Fruit fly (Drosophila melanogaster) whole organism, embryonic: Measurements from ENCODE around the gene Jhbp12.
A peak's percentile ranks its signal among the peaks of the same experiment; 100 is the strongest.

Experiments
- CG12391 ChIP-seq: fragments of 200-800 bp; sonication (Bioruptor generic); optimal IDR thresholded peaks from 3 replicates; lab custom pipeline; 2018; ENCODE audit warnings: missing biosample characterization, mild to moderate bottlenecking, missing genetic modification characterization, moderate library complexity
- CG15479 ChIP-seq: fragments of 200-800 bp; sonication (Bioruptor generic); optimal IDR thresholded peaks from 3 replicates; lab custom pipeline; 2019; ENCODE audit warnings: missing biosample characterization, mild to moderate bottlenecking, missing genetic modification characterization, moderate library complexity
- CG16779 ChIP-seq: fragments of 200-800 bp; sonication (Bioruptor generic); IDR thresholded peaks from 2 replicates; pipeline ENCODE4 v1.3.6; 2022; ENCODE audit warnings: missing biosample characterization, missing genetic modification characterization
- CG16815 ChIP-seq: fragments of 200-800 bp; sonication (Bioruptor generic); optimal IDR thresholded peaks from 3 replicates; lab custom pipeline; 2017; ENCODE audit warnings: missing biosample characterization, mild to moderate bottlenecking, missing genetic modification characterization
- CG30020 ChIP-seq: fragments of 200-800 bp; optimal IDR thresholded peaks from 2 replicates; lab custom pipeline; 2019; ENCODE audit warnings: missing biosample characterization, mild to moderate bottlenecking, missing genetic modification characterization, moderate library complexity
- CG30403 ChIP-seq: fragments of 200-800 bp; sonication (Bioruptor generic); optimal IDR thresholded peaks from 3 replicates; lab custom pipeline; 2016; ENCODE audit warnings: missing biosample characterization, missing genetic modification characterization
- CG3065 ChIP-seq: fragments of 200-800 bp; sonication (Bioruptor generic); optimal IDR thresholded peaks from 2 replicates; lab custom pipeline; 2016; ENCODE audit warnings: missing biosample characterization, missing genetic modification characterization
- CG33557 ChIP-seq: fragments of 200-800 bp; sonication (Bioruptor generic); optimal IDR thresholded peaks from 2 replicates; lab custom pipeline; 2019; ENCODE audit warnings: missing biosample characterization, mild to moderate bottlenecking, missing genetic modification characterization, moderate library complexity
- CG3407 ChIP-seq: fragments of 200-800 bp; sonication (Bioruptor generic); optimal IDR thresholded peaks from 2 replicates; lab custom pipeline; 2018; ENCODE audit warnings: missing biosample characterization, mild to moderate bottlenecking, missing genetic modification characterization
- CG3847 ChIP-seq: fragments of 200-800 bp; sonication (Bioruptor generic); IDR thresholded peaks from 2 replicates; pipeline ENCODE4 v1.3.6; 2022; ENCODE audit warnings: missing biosample characterization, missing genetic modification characterization
- CG3995 ChIP-seq: fragments of 200-800 bp; sonication (Bioruptor generic); optimal IDR thresholded peaks from 3 replicates; lab custom pipeline; 2016; ENCODE audit warnings: missing biosample characterization, missing genetic modification characterization
- CG4820 ChIP-seq: fragments of 200-800 bp; sonication (Bioruptor generic); optimal IDR thresholded peaks from 3 replicates; lab custom pipeline; 2016; ENCODE audit warnings: missing biosample characterization, missing genetic modification characterization
- CG4854 ChIP-seq: fragments of 200-800 bp; sonication (Bioruptor generic); optimal IDR thresholded peaks from 2 replicates; lab custom pipeline; 2016; ENCODE audit warnings: missing biosample characterization, missing genetic modification characterization, inconsistent platforms
- CG6654 ChIP-seq: fragments of 200-800 bp; sonication (Bioruptor generic); optimal IDR thresholded peaks from 2 replicates; lab custom pipeline; 2017; ENCODE audit warnings: missing biosample characterization, mild to moderate bottlenecking, missing genetic modification characterization
- CG6813 ChIP-seq: fragments of 200-800 bp; sonication (Bioruptor generic); optimal IDR thresholded peaks from 2 replicates; lab custom pipeline; 2017; ENCODE audit warnings: missing biosample characterization, missing genetic modification characterization, mild to moderate bottlenecking, moderate library complexity, missing genetic modification reagents
- CG7987 ChIP-seq: fragments of 200-800 bp; sonication (Bioruptor generic); optimal IDR thresholded peaks from 2 replicates; lab custom pipeline; 2018; ENCODE audit warnings: missing biosample characterization, mild to moderate bottlenecking, missing genetic modification characterization, moderate library complexity
- HLH4C ChIP-seq: fragments of 200-800 bp; sonication (Bioruptor generic); IDR thresholded peaks from 3 replicates; pipeline ENCODE4 v1.3.6; 2022; ENCODE audit warnings: missing biosample characterization, missing genetic modification characterization; ENCODE audit not compliant: partially characterized antibody
- Hand ChIP-seq: fragments of 200-800 bp; sonication (Bioruptor generic); optimal IDR thresholded peaks from 2 replicates; lab custom pipeline; 2017; ENCODE audit warnings: mild to moderate bottlenecking, missing biosample characterization, missing genetic modification reagents, missing genetic modification characterization
- Hmr ChIP-seq: fragments of 200-800 bp; sonication (Bioruptor generic); optimal IDR thresholded peaks from 3 replicates; lab custom pipeline; 2017; ENCODE audit warnings: mild to moderate bottlenecking, missing biosample characterization, missing genetic modification reagents, missing genetic modification characterization
- NC2β ChIP-seq: fragments of 200-800 bp; sonication (Bioruptor generic); optimal IDR thresholded peaks from 2 replicates; lab custom pipeline; 2016; ENCODE audit warnings: missing biosample characterization, missing genetic modification characterization
- Oaz ChIP-seq: fragments of 200-800 bp; sonication (Bioruptor generic); IDR thresholded peaks from 2 replicates; pipeline ENCODE4 v1.3.6; 2022; ENCODE audit warnings: missing biosample characterization, missing genetic modification characterization
- Side ChIP-seq: fragments of 200-800 bp; sonication (Bioruptor generic); optimal IDR thresholded peaks from 2 replicates; lab custom pipeline; 2016; ENCODE audit warnings: missing biosample characterization, missing genetic modification characterization
- Sin3A ChIP-seq: fragments of >200 bp; optimal IDR thresholded peaks from 2 replicates; lab custom pipeline; 2018
- Ssrp ChIP-seq: fragments of 200-800 bp; sonication (Bioruptor generic); optimal IDR thresholded peaks from 2 replicates; lab custom pipeline; 2018; ENCODE audit warnings: missing biosample characterization, mild to moderate bottlenecking, missing genetic modification characterization, moderate library complexity
- Trl ChIP-seq, 3 experiments: fragments of >200 bp in 2 of 3; fragments of 200-800 bp in 1 of 3; sonication (Bioruptor generic) in 1 of 3; optimal IDR thresholded peaks; 2 replicates in 1 of 3; 3 replicates in 2 of 3; lab custom pipeline; 2016 to 2017; ENCODE audit warnings: missing biosample characterization in 1 of 3, missing genetic modification characterization in 1 of 3
- crol ChIP-seq: fragments of 200-800 bp; sonication (Bioruptor generic); IDR thresholded peaks from 2 replicates; pipeline ENCODE4 v1.3.6; 2022; ENCODE audit warnings: missing biosample characterization, missing genetic modification characterization
- cwo ChIP-seq: fragments of 200-800 bp; sonication (Bioruptor generic); optimal IDR thresholded peaks from 3 replicates; lab custom pipeline; 2017; ENCODE audit warnings: missing biosample characterization, missing genetic modification characterization, mild to moderate bottlenecking, moderate library complexity, missing genetic modification reagents
- dysf ChIP-seq: fragments of 200-800 bp; sonication (Bioruptor generic); IDR thresholded peaks from 3 replicates; pipeline ENCODE4 v1.3.6; 2022; ENCODE audit warnings: missing biosample characterization, missing genetic modification characterization
- fd102C ChIP-seq: fragments of 200-800 bp; sonication (Bioruptor generic); optimal IDR thresholded peaks from 2 replicates; lab custom pipeline; 2018; ENCODE audit warnings: missing biosample characterization, mild to moderate bottlenecking, missing genetic modification characterization, moderate library complexity
- ham ChIP-seq: fragments of 200-800 bp; sonication (Bioruptor generic); IDR thresholded peaks from 2 replicates; pipeline ENCODE4 v1.3.6; 2022; ENCODE audit warnings: missing biosample characterization, missing genetic modification characterization
- hbn ChIP-seq: fragments of 200-800 bp; sonication (Bioruptor generic); IDR thresholded peaks from 2 replicates; pipeline ENCODE4 v1.3.6; 2022; ENCODE audit warnings: missing biosample characterization, missing genetic modification characterization; ENCODE audit not compliant: partially characterized antibody
- inv ChIP-seq: fragments of 200-800 bp; sonication (Bioruptor generic); IDR thresholded peaks from 2 replicates; pipeline ENCODE4 v1.3.6; 2022; ENCODE audit warnings: missing biosample characterization, missing genetic modification characterization; ENCODE audit not compliant: partially characterized antibody
- lilli ChIP-seq: fragments of 200-800 bp; sonication (Bioruptor generic); optimal IDR thresholded peaks from 3 replicates; lab custom pipeline; 2016; ENCODE audit warnings: missing biosample characterization, missing genetic modification characterization
- maf-S ChIP-seq: fragments of 200-800 bp; sonication (Bioruptor generic); optimal IDR thresholded peaks from 2 replicates; lab custom pipeline; 2016; ENCODE audit warnings: missing biosample characterization, missing genetic modification characterization
- odd ChIP-seq: fragments of 200-800 bp; sonication (Bioruptor generic); optimal IDR thresholded peaks from 2 replicates; lab custom pipeline; 2017; ENCODE audit warnings: missing biosample characterization, mild to moderate bottlenecking, missing genetic modification characterization
- onecut ChIP-seq: fragments of 200-800 bp; sonication (Bioruptor generic); IDR thresholded peaks from 2 replicates; pipeline ENCODE4 v1.3.6; 2022; ENCODE audit warnings: missing biosample characterization, missing genetic modification characterization
- org-1 ChIP-seq: fragments of 200-800 bp; sonication (Bioruptor generic); optimal IDR thresholded peaks from 2 replicates; lab custom pipeline; 2017; ENCODE audit warnings: missing biosample characterization, missing genetic modification characterization
- pita ChIP-seq: fragments of 200-800 bp; sonication (Bioruptor generic); optimal IDR thresholded peaks from 2 replicates; lab custom pipeline; 2017; ENCODE audit warnings: missing biosample characterization, mild to moderate bottlenecking, missing genetic modification characterization
- repo ChIP-seq: fragments of 200-800 bp; sonication (Bioruptor generic); optimal IDR thresholded peaks from 2 replicates; lab custom pipeline; 2016; ENCODE audit warnings: missing biosample characterization, missing genetic modification characterization
- rib ChIP-seq: fragments of 200-800 bp; sonication (Bioruptor generic); IDR thresholded peaks from 2 replicates; pipeline ENCODE4 v1.3.6; 2022; ENCODE audit warnings: missing biosample characterization, missing genetic modification characterization
- row ChIP-seq: fragments of 200-800 bp; sonication (Bioruptor generic); IDR thresholded peaks from 3 replicates; pipeline ENCODE4 v1.3.6; 2022; ENCODE audit warnings: missing biosample characterization, missing genetic modification characterization
- stc ChIP-seq: fragments of 200-800 bp; sonication (Bioruptor generic); IDR thresholded peaks from 2 replicates; pipeline ENCODE4 v1.3.6; 2022; ENCODE audit warnings: missing biosample characterization, missing genetic modification characterization
- tin ChIP-seq: fragments of 200-800 bp; sonication (Bioruptor generic); optimal IDR thresholded peaks from 3 replicates; lab custom pipeline; 2016; ENCODE audit warnings: missing biosample characterization, missing genetic modification characterization
- tio ChIP-seq: fragments of 200-800 bp; sonication (Bioruptor generic); optimal IDR thresholded peaks from 2 replicates; lab custom pipeline; 2017; ENCODE audit warnings: missing biosample characterization, missing genetic modification characterization, inconsistent platforms
- trh ChIP-seq: fragments of 200-800 bp; sonication (Bioruptor generic); optimal IDR thresholded peaks from 2 replicates; lab custom pipeline; 2016; ENCODE audit warnings: missing biosample characterization, missing genetic modification characterization
- vnd ChIP-seq: fragments of 200-800 bp; sonication (Bioruptor generic); IDR thresholded peaks from 3 replicates; pipeline ENCODE4 v1.3.6; 2022; ENCODE audit warnings: missing biosample characterization, missing genetic modification characterization; ENCODE audit not compliant: partially characterized antibody
- wek ChIP-seq: fragments of 200-800 bp; sonication (Bioruptor generic); optimal IDR thresholded peaks from 3 replicates; lab custom pipeline; 2018; ENCODE audit warnings: missing biosample characterization, mild to moderate bottlenecking, missing genetic modification characterization, moderate library complexity

Jhbp12 gene

dm6 chr3R:24562323-24563025 lies 37.9 kb downstream of the Jhbp12 start:
- no peak for TF ChIP-seq CG12391
- no peak for TF ChIP-seq CG4820 (GFP tag; lab: Kevin White, UChicago)
- no peak for TF ChIP-seq maf-S (GFP tag; lab: Kevin White, UChicago)
- no peak for TF ChIP-seq Hand (GFP tag; lab: Kevin White, UChicago)
- TF ChIP-seq lilli (GFP tag; lab: Kevin White, UChicago) = no peak
- TF ChIP-seq onecut = no peak
- no peak for TF ChIP-seq NC2β
- TF ChIP-seq CG16815 (GFP tag; lab: Kevin White, UChicago) = no peak
- no peak for TF ChIP-seq CG33557
- TF ChIP-seq CG7987 (GFP tag; lab: Kevin White, UChicago) = no peak
- TF ChIP-seq, all 482 proteins: peak for 0

- TF ChIP-seq CG15479 (GFP tag; lab: Kevin White, UChicago) (no peak), trh (no peak), repo (GFP tag; lab: Kevin White, UChicago) (no peak), CG3407 (GFP tag; lab: Kevin White, UChicago) (no peak), Trl (optimal IDR thresholded peaks at IDR 0.05; lab: Kevin White, UChicago) (no peak), Trl (GFP tag; optimal IDR thresholded peaks at IDR 0.05; lab: Kevin White, UChicago) (no peak), wek (GFP tag; lab: Kevin White, UChicago) (no peak), fd102C (GFP tag; lab: Kevin White, UChicago) (no peak), rib (GFP tag; lab: Robert Waterston, UW) (peak; percentile 62; the same call in 1 of the 2 replicates), cwo (GFP tag; lab: Kevin White, UChicago) (peak; percentile 90), vnd (GFP tag; lab: Robert Waterston, UW) (no peak), pita (no peak), dysf (GFP tag; lab: Robert Waterston, UW) (no peak), Oaz (no peak), crol (0 out of 2 replicates have a peak, but pooled peaks have one; percentile 20), CG12391 (no peak), Hmr (GFP tag; lab: Kevin White, UChicago) (no peak), CG30020 (tag; lab: Kevin White, UChicago) (no peak), ham (GFP tag; lab: Robert Waterston, UW) (no peak), inv (GFP tag; lab: Robert Waterston, UW) (no peak), Ssrp (tag; lab: Kevin White, UChicago) (no peak), CG6813 (no peak), row (no peak), CG3847 (GFP tag; lab: Robert Waterston, UW) (no peak), CG4854 (GFP tag; lab: Kevin White, UChicago) (no peak), stc (no peak), CG16779 (GFP tag; lab: Robert Waterston, UW) (no peak), tio (no peak), Side (GFP tag; lab: Kevin White, UChicago) (no peak), Sin3A (lab: Kevin White, UChicago) (no peak), CG6654 (GFP tag; lab: Kevin White, UChicago) (no peak), CG30403 (GFP tag; lab: Kevin White, UChicago) (no peak), CG3995 (GFP tag; lab: Kevin White, UChicago) (no peak), HLH4C (no peak), org-1 (GFP tag; lab: Kevin White, UChicago) (no peak), odd (GFP tag; lab: Kevin White, UChicago) (no peak), hbn (no peak), CG3065 (GFP tag; lab: Kevin White, UChicago) (no peak), tin (no peak)
Observed at dm6 chr3R:24563039-24563825, 38.6 kb downstream of the Jhbp12 start.
